Worm (Caenorhabditis elegans) whole organism, L1 larva: Measurements from ENCODE around the gene clec-123.

Experiments
- efl-3 ChIP-seq: fragments of 200-800 bp; sonication (Bioruptor generic); optimal IDR thresholded peaks from 2 replicates; lab custom pipeline; 2018; ENCODE audit warnings: mild to moderate bottlenecking, missing genetic modification characterization, missing compliant biosample characterization
- elt-3 ChIP-seq, 6 experiments: fragments of 150-350 bp in 1 of 6; sonication (generic microtip); optimal IDR thresholded peaks; 2 replicates each; lab custom pipeline; 2017 to 2018; ENCODE audit warnings: missing biosample characterization in 6 of 6, missing genetic modification characterization in 6 of 6, inconsistent platforms in 1 of 6
- ets-5 ChIP-seq: fragments of 200-800 bp; sonication (Bioruptor generic); IDR thresholded peaks from 2 replicates; pipeline ENCODE4 v1.3.6; 2022; ENCODE audit warnings: missing genetic modification characterization, missing compliant biosample characterization
- lin-14 ChIP-seq: fragments of 200-800 bp; sonication (Bioruptor generic); optimal IDR thresholded peaks from 2 replicates; lab custom pipeline; 2018; ENCODE audit warnings: mild to moderate bottlenecking, missing genetic modification characterization, moderate library complexity, missing compliant biosample characterization
- lin-15B ChIP-seq: fragments of 150-350 bp; sonication (generic microtip); optimal IDR thresholded peaks from 3 replicates; lab custom pipeline; 2014; ENCODE audit warnings: missing biosample characterization, missing genetic modification characterization
- mep-1 ChIP-seq: fragments of 150-350 bp; optimal IDR thresholded peaks from 2 replicates; lab custom pipeline; 2014; ENCODE audit warnings: missing biosample characterization, missing genetic modification characterization
- nhr-11 ChIP-seq: fragments of 150-350 bp; optimal IDR thresholded peaks from 2 replicates; lab custom pipeline; 2014; ENCODE audit warnings: missing biosample characterization, missing genetic modification characterization
- unc-62 ChIP-seq: fragments of 150-350 bp; optimal IDR thresholded peaks from 2 replicates; lab custom pipeline; 2014; ENCODE audit warnings: missing biosample characterization, missing genetic modification reagents, missing genetic modification characterization

- TF ChIP-seq ets-5, result no peak
- no peak for TF ChIP-seq lin-15B (tag; lab: Kevin White, UChicago)
- no peak for TF ChIP-seq nhr-11 (tag; lab: Kevin White, UChicago)
- no peak for TF ChIP-seq efl-3 (GFP tag; lab: Kevin White, UChicago)
- TF ChIP-seq lin-14, result no peak
- TF ChIP-seq unc-62 (GFP tag; lab: Kevin White, UChicago), result no peak
- no peak for TF ChIP-seq mep-1 (tag; lab: Kevin White, UChicago)
- TF ChIP-seq elt-3 (tag; optimal IDR thresholded peaks at IDR 0.05; lab: Kevin White, UChicago), result no peak
Measured at ce11 chrII:3078496-3078895, 35.5 kb upstream of the clec-123 start, which contains the start of gene copb-1.
